Worm (Caenorhabditis elegans) whole organism, late embryonic: Measurements from ENCODE around the gene lin-29.

Experiments
- T23F11.4 ChIP-seq: fragments of 200-800 bp; sonication (Bioruptor generic); optimal IDR thresholded peaks from 2 replicates; lab custom pipeline; 2018; ENCODE audit warnings: mild to moderate bottlenecking, missing genetic modification characterization, missing compliant biosample characterization
- ceh-18 ChIP-seq: sonication (generic microtip); optimal IDR thresholded peaks from 2 replicates; lab custom pipeline; 2016; ENCODE audit warnings: missing genetic modification characterization, missing compliant biosample characterization
- ceh-2 ChIP-seq: sonication (generic microtip); optimal IDR thresholded peaks from 2 replicates; lab custom pipeline; 2016; ENCODE audit warnings: missing genotype, missing genetic modification characterization, missing compliant biosample characterization
- ceh-30 ChIP-seq: fragments of 150-350 bp; optimal IDR thresholded peaks from 2 replicates; lab custom pipeline; 2014; ENCODE audit warnings: missing biosample characterization, missing genetic modification characterization
- ceh-6 ChIP-seq: fragments of 200-800 bp; sonication (Bioruptor generic); optimal IDR thresholded peaks from 2 replicates; lab custom pipeline; 2018; ENCODE audit warnings: mild to moderate bottlenecking, missing genetic modification characterization, missing compliant biosample characterization
- dve-1 ChIP-seq: sonication (generic microtip); optimal IDR thresholded peaks from 2 replicates; lab custom pipeline; 2017; ENCODE audit warnings: antibody characterized with exemption, mild to moderate bottlenecking, missing genetic modification characterization, missing compliant biosample characterization
- elt-2 ChIP-seq: sonication (generic microtip); optimal IDR thresholded peaks from 2 replicates; lab custom pipeline; 2016; ENCODE audit warnings: missing genetic modification reagents, missing genetic modification characterization, missing compliant biosample characterization
- elt-4 ChIP-seq: sonication (generic microtip); optimal IDR thresholded peaks from 2 replicates; lab custom pipeline; 2016; ENCODE audit warnings: missing genetic modification characterization, missing compliant biosample characterization
- fkh-6 ChIP-seq: sonication (generic microtip); optimal IDR thresholded peaks from 2 replicates; lab custom pipeline; 2016; ENCODE audit warnings: missing genetic modification characterization, missing compliant biosample characterization
- hlh-30 ChIP-seq: sonication (generic microtip); optimal IDR thresholded peaks from 2 replicates; lab custom pipeline; 2017; ENCODE audit warnings: antibody characterized with exemption, missing genetic modification characterization, missing compliant biosample characterization; ENCODE audit not compliant: insufficient read depth
- mec-3 ChIP-seq: sonication (generic microtip); optimal IDR thresholded peaks from 2 replicates; lab custom pipeline; 2016; ENCODE audit warnings: borderline replicate concordance, missing genetic modification characterization, missing compliant biosample characterization
- nhr-11 ChIP-seq: fragments of 150-350 bp; optimal IDR thresholded peaks from 2 replicates; lab custom pipeline; 2014; ENCODE audit warnings: missing biosample characterization, missing genetic modification characterization
- npax-4 ChIP-seq: sonication (generic microtip); optimal IDR thresholded peaks from 2 replicates; lab custom pipeline; 2016; ENCODE audit warnings: missing genetic modification characterization, missing compliant biosample characterization
- odd-2 ChIP-seq: sonication (generic microtip); optimal IDR thresholded peaks from 2 replicates; lab custom pipeline; 2017; ENCODE audit warnings: antibody characterized with exemption, mild to moderate bottlenecking, missing genetic modification characterization, missing compliant biosample characterization
- pha-2 ChIP-seq: sonication (generic microtip); optimal IDR thresholded peaks from 2 replicates; lab custom pipeline; 2017; ENCODE audit warnings: mild to moderate bottlenecking, missing genetic modification characterization, missing compliant biosample characterization
- pros-1 ChIP-seq: fragments of 150-350 bp; optimal IDR thresholded peaks from 2 replicates; lab custom pipeline; 2014; ENCODE audit warnings: missing biosample characterization, missing genetic modification reagents, missing genetic modification characterization
- sox-4 ChIP-seq: sonication (generic microtip); optimal IDR thresholded peaks from 2 replicates; lab custom pipeline; 2017; ENCODE audit warnings: mild to moderate bottlenecking, missing genetic modification characterization, inconsistent platforms, missing compliant biosample characterization
- tbx-2 ChIP-seq: sonication (generic microtip); optimal IDR thresholded peaks from 2 replicates; lab custom pipeline; 2016; ENCODE audit warnings: missing genetic modification characterization, missing compliant biosample characterization
- tbx-7 ChIP-seq: sonication (generic microtip); optimal IDR thresholded peaks from 2 replicates; lab custom pipeline; 2016; ENCODE audit warnings: missing genotype, missing genetic modification characterization, missing compliant biosample characterization
- unc-55 ChIP-seq: sonication (generic microtip); optimal IDR thresholded peaks from 2 replicates; lab custom pipeline; 2017; ENCODE audit warnings: missing biosample characterization, missing genetic modification reagents, missing genetic modification characterization
- ztf-16 ChIP-seq: sonication (generic microtip); optimal IDR thresholded peaks from 2 replicates; lab custom pipeline; 2017; ENCODE audit warnings: missing genetic modification characterization, missing compliant biosample characterization

The lin-29 gene

DNA sequence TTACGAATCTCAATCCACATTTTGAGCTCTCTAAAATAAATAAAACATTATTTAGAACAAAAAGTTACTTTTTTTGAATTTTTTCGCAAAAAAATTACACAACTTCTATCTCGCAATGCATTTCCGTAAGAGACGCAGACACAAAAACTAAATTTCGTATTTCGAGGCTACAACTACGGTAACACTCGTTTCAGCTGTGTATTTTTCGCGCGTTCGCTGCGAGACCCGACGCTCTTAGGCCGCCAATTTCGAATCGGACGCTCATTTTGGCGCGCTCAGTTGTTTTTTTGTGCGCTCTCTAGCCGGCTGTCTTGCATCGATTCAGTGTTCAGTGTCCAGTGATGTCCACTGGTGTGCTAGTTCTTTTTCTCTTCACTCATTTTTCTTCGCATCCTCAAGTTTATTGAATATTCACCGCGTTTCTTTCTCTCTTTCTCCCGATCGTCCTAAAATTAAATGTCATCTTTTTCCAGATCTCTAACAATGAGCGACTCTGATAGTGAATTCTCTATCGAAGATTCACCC lies 60.4 kb downstream of the lin-29 start, which contains the start of the genes npp-3 and top-2 (continued):
- peak; percentile 51 for TF ChIP-seq hlh-30 (tag; lab: Kevin White, UChicago)
- no peak for TF ChIP-seq sox-4 (tag; lab: Kevin White, UChicago)

DNA sequence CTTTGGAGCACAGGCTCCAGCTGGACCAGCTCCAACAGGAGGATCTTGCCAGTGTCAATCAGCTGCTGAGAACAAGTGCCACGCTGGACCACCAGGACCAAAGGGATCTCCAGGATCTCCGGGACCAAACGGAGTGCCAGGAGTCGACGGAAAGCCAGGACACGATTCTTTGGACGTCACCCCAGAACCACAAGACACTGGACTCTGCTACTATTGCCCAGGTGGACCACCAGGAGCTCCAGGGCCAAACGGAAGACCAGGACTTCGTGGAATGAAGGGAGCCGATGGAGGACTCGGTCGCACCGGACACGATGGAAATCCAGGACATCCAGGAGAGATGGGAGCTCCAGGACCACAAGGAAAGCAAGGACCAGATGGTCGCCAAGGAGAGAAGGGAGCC lies 66.2 kb downstream of the lin-29 start:
- TF ChIP-seq ceh-18 (tag; lab: Kevin White, UChicago) (no peak), mec-3 (tag; lab: Kevin White, UChicago) (peak; percentile 46)

DNA sequence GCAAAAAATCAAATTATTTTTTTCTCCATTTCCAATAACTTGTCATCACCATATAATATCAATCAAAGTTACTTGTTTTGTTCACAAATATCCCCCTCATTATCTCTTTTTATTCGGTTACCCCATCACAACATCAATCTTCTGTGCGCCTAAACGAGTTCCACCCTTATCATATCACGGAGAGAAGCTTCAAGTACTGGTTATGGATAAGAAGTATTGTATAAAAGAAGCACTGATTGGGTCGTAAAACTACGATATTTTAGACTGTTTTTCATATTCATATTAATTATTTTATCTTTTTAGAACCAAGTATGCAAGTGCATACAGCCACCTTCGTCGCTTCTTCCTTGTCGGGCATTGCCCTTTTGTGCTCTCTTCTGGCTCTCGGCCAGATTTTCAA lies 66.9 kb downstream of the lin-29 start, which contains the start of gene col-84:
TSS of gene col-84 (plus strand) at position 301 of the 400 bp plus-strand sequence.
- TF ChIP-seq odd-2 (tag; lab: Kevin White, UChicago) (no peak), nhr-11 (tag; lab: Kevin White, UChicago) (no peak), elt-2 (tag; lab: Kevin White, UChicago) (no peak), ztf-16 (no peak), tbx-2 (tag; lab: Kevin White, UChicago) (no peak), ceh-30 (no peak), elt-4 (tag; lab: Kevin White, UChicago) (no peak), pha-2 (no peak), tbx-7 (no peak), unc-55 (GFP tag; lab: Kevin White, UChicago) (no peak), ceh-6 (GFP tag; lab: Kevin White, UChicago) (no peak), fkh-6 (tag; lab: Kevin White, UChicago) (no peak), npax-4 (tag; lab: Kevin White, UChicago) (no peak), dve-1 (no peak), T23F11.4 (GFP tag; lab: Kevin White, UChicago) (no peak), ceh-2 (tag; lab: Kevin White, UChicago) (no peak), pros-1 (tag; lab: Kevin White, UChicago) (no peak)
- TF ChIP-seq, all 69 proteins: peak for 0
